Worm (Caenorhabditis elegans): ENCODE results near the gene F49F1.9.

- TF ChIP-seq ces-1 (GFP tag; optimal IDR thresholded peaks at IDR 0.05) (no peak), nhr-237 (tag; optimal IDR thresholded peaks at IDR 0.05) (no peak), lin-39 (tag; optimal IDR thresholded peaks at IDR 0.05) (no peak), ctbp-1 (GFP tag; IDR thresholded peaks at IDR 0.05) (no peak), unc-62 (GFP tag; optimal IDR thresholded peaks at IDR 0.05 in 1 of 2) (no peak), unc-62 (tag; optimal IDR thresholded peaks at IDR 0.05) (no peak), lin-15B (tag; optimal IDR thresholded peaks at IDR 0.05) (no peak), F26F4.8 (GFP tag; conservative IDR thresholded peaks at IDR 0.05) (no peak), Y75B8A.6 (GFP tag; IDR thresholded peaks at IDR 0.05) (no peak), zip-2 (tag; optimal IDR thresholded peaks at IDR 0.05) (no peak), mep-1 (tag; optimal IDR thresholded peaks at IDR 0.05) (no peak)
These were observed 28.6 kb downstream of the F49F1.9 start, which contains the start of gene C35B1.7 for ce11 chrIV:4108767-4109166.

Measured in whole organism, L4 larva.